Worm (Caenorhabditis elegans): ENCODE measurements around the gene ttr-10.
A peak's percentile ranks its signal among the peaks of the same experiment; 100 is the strongest.

The ttr-10 gene

DNA sequence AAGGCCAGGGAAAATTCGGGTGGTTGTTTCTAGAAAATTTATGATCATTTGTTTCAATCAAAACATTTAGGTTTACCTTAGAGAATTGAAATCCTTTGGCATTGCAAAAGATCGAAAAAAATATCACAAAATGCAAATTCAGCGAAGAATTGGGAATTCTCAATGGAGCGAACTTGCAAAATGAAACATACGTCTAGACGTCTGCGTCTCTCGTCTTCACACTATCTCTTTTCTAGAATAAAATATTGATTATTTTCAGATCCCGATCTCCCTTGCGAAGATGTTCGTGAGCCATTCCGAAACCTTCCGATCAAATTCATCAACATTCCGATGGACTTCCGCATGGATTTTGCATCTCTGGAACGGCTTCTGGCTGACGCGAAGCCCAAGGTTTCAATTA lies 26.7 kb upstream of the ttr-10 start, which contains the start of gene ets-6 (continued):
- TF ChIP-seq Y48G9A.11 (GFP tag; IDR thresholded peaks at IDR 0.05) (no peak), Y75B8A.6 (GFP tag; IDR thresholded peaks at IDR 0.05) (no peak), lin-39 (tag; optimal IDR thresholded peaks at IDR 0.05) (no peak), unc-130 (GFP tag; optimal IDR thresholded peaks at IDR 0.05) (no peak), ceh-62 (tag; optimal IDR thresholded peaks at IDR 0.05) (no peak), nhr-41 (GFP tag; IDR thresholded peaks at IDR 0.05) (no peak), lir-3 (tag; optimal IDR thresholded peaks at IDR 0.05) (no peak), saeg-2 (GFP tag; IDR thresholded peaks at IDR 0.05) (no peak), arid-1 (GFP tag; conservative IDR thresholded peaks at IDR 0.05) (no peak), dmd-8 (GFP tag; IDR thresholded peaks at IDR 0.05) (no peak), skn-1 (tag; optimal IDR thresholded peaks at IDR 0.05) (no peak), T26A8.4 (GFP tag; IDR thresholded peaks at IDR 0.05) (no peak), mes-2 (tag; optimal IDR thresholded peaks at IDR 0.05; ENCODE audit: poor library complexity, severe bottlenecking) (peak; percentile 67), ceh-44 (GFP tag; IDR thresholded peaks at IDR 0.05) (peak; percentile 38; the same call in 1 of the 2 replicates), gei-8 (GFP tag; optimal IDR thresholded peaks at IDR 0.05) (no peak), F37D6.2 (tag; optimal IDR thresholded peaks at IDR 0.05) (no peak), nhr-25 (tag; optimal IDR thresholded peaks at IDR 0.05; ENCODE audit: borderline replicate concordance, insufficient read depth) (no peak), F10B5.3 (tag; optimal IDR thresholded peaks at IDR 0.05) (no peak)

DNA sequence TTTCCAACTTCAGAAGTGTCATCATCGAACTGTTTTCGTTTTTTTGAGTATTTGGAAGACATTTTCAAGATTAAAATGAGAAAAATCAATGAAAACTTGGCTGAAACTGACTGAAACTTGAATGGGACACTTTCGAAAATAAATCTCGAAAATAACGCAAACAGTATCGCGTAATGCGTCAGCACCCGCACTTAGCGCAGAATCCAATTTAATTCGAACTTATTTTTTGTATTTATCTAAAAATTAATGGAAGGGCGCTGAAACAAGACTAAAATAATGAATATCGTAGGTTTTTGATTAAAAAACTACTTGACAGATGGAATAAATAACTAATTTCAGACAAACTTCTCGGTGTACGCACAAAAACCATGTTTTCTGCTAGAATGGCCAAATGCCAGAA lies 21.8 kb upstream of the ttr-10 start, which contains the start of the genes snu-66 and ints-9:
TSS of gene snu-66 (minus strand) at position 108 of the 400 bp plus-strand sequence.
TSS of gene ints-9 (plus strand) at position 240 of the 400 bp plus-strand sequence.
- TF ChIP-seq hmg-1.1 (GFP tag; IDR thresholded peaks at IDR 0.05) (0 out of 2 replicates have a peak, but pooled peaks have one; percentile 29), hlh-30 (tag; optimal IDR thresholded peaks at IDR 0.05; ENCODE audit: insufficient read depth) (no peak), mes-2 (tag; optimal IDR thresholded peaks at IDR 0.05; ENCODE audit: poor library complexity, severe bottlenecking) (peak; percentile 81), zip-2 (tag; optimal IDR thresholded peaks at IDR 0.05) (no peak), attf-4 (tag; optimal IDR thresholded peaks at IDR 0.05) (no peak), lin-38 (GFP tag; IDR thresholded peaks at IDR 0.05) (peak; percentile 85), nhr-48 (tag; optimal IDR thresholded peaks at IDR 0.05) (peak; percentile 8), mep-1 (tag; optimal IDR thresholded peaks at IDR 0.05) (peak; percentile 62), rbr-2 (tag; optimal IDR thresholded peaks at IDR 0.05) (peak; percentile 55), spr-1 (tag; optimal IDR thresholded peaks at IDR 0.05) (no peak), T20F7.1 (GFP tag; optimal IDR thresholded peaks at IDR 0.05) (no peak), dmd-9 (GFP tag; IDR thresholded peaks at IDR 0.05) (0 out of 2 replicates have a peak, but pooled peaks have one; percentile 48), dpl-1 (GFP tag; optimal IDR thresholded peaks at IDR 0.05) (peak; percentile 78), Y75B8A.6 (GFP tag; IDR thresholded peaks at IDR 0.05) (no peak), dmd-6 (GFP tag; IDR thresholded peaks at IDR 0.05) (0 out of 2 replicates have a peak, but pooled peaks have one; percentile 21), lsy-2 (tag; optimal IDR thresholded peaks at IDR 0.05) (peak in 1 of 2 experiments; percentile 86), hlh-11 (tag; optimal IDR thresholded peaks at IDR 0.05) (no peak), dve-1 (tag; optimal IDR thresholded peaks at IDR 0.05; ENCODE audit: insufficient read depth) (peak; percentile 52), T26A8.4 (GFP tag; IDR thresholded peaks at IDR 0.05) (peak; percentile 21; the same call in 1 of the 2 replicates), nhr-102 (tag; optimal IDR thresholded peaks at IDR 0.05) (peak; percentile 16)

DNA sequence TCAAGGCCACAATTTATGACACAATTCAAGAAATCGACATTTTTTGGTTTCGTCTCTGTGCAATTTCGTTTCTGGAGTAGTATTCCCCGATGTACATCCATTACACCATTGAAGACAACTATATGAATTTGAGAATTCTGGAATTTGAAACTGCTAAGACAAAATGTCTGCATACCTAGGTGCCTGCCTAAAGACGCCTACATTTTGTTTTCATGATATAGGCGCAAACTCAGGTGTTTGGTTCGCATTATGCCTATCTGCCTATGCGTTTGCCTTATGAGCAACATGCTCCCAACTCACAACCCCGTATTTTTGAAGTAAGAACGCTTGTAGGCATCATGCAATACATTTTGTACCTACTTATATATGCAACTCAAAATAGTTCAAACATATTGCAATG lies 17.2 kb upstream of the ttr-10 start, which contains the start of gene F19F10.14:
TSS of gene F19F10.14 (minus strand) at position 101 of the 400 bp plus-strand sequence.
- no peak for TF ChIP-seq mxl-3 (GFP tag; optimal IDR thresholded peaks at IDR 0.05)
- no peak for TF ChIP-seq egl-27 (tag; optimal IDR thresholded peaks at IDR 0.05)
- TF ChIP-seq T20F7.1 (GFP tag; optimal IDR thresholded peaks at IDR 0.05): no peak
- no peak for TF ChIP-seq nhr-42 (GFP tag; IDR thresholded peaks at IDR 0.05)
- TF ChIP-seq T26A8.4 (GFP tag; IDR thresholded peaks at IDR 0.05): no peak
- no peak for TF ChIP-seq aha-1 (tag)

All from whole organism, L4 larva.